Fruit fly (Drosophila melanogaster) whole organism, embryonic: ENCODE results near the gene Prim2.

Experiments
- Atf6 ChIP-seq: fragments of 200-800 bp; sonication (Bioruptor generic); IDR thresholded peaks from 2 replicates; pipeline ENCODE4 v1.3.6; 2022; ENCODE audit warnings: missing biosample characterization, missing genetic modification characterization
- CG10565 ChIP-seq: fragments of 200-800 bp; sonication (Bioruptor generic); optimal IDR thresholded peaks from 3 replicates; lab custom pipeline; 2016; ENCODE audit warnings: missing biosample characterization, mild to moderate bottlenecking, missing genetic modification characterization
- CG10654 ChIP-seq: fragments of 200-800 bp; sonication (Bioruptor generic); optimal IDR thresholded peaks from 2 replicates; lab custom pipeline; 2016; ENCODE audit warnings: missing biosample characterization, missing genetic modification characterization
- CG11504 ChIP-seq: fragments of 200-800 bp; sonication (Bioruptor generic); optimal IDR thresholded peaks from 3 replicates; lab custom pipeline; 2019; ENCODE audit warnings: missing biosample characterization, mild to moderate bottlenecking, missing genetic modification characterization, moderate library complexity
- CG13287 ChIP-seq: fragments of 200-800 bp; sonication (Bioruptor generic); IDR thresholded peaks from 2 replicates; pipeline ENCODE4 v1.3.6; 2022; ENCODE audit warnings: missing biosample characterization, missing genetic modification characterization; ENCODE audit not compliant: partially characterized antibody
- CG15479 ChIP-seq: fragments of 200-800 bp; sonication (Bioruptor generic); optimal IDR thresholded peaks from 3 replicates; lab custom pipeline; 2019; ENCODE audit warnings: missing biosample characterization, mild to moderate bottlenecking, missing genetic modification characterization, moderate library complexity
- CG16813 ChIP-seq: fragments of 200-800 bp; sonication (Bioruptor generic); IDR thresholded peaks from 3 replicates; pipeline ENCODE4 v1.3.6; 2022; ENCODE audit warnings: missing biosample characterization, missing genetic modification characterization; ENCODE audit not compliant: partially characterized antibody
- CG17912 ChIP-seq: fragments of 200-800 bp; sonication (Bioruptor generic); optimal IDR thresholded peaks from 2 replicates; lab custom pipeline; 2018; ENCODE audit warnings: missing biosample characterization, mild to moderate bottlenecking, missing genetic modification characterization
- CG1792 ChIP-seq: fragments of 200-800 bp; sonication (Bioruptor generic); optimal IDR thresholded peaks from 2 replicates; lab custom pipeline; 2016; ENCODE audit warnings: missing biosample characterization, missing genetic modification characterization
- CG18764 ChIP-seq: fragments of 200-800 bp; sonication (Bioruptor generic); optimal IDR thresholded peaks from 3 replicates; lab custom pipeline; 2016; ENCODE audit warnings: missing biosample characterization, missing genetic modification characterization
- CG30020 ChIP-seq: fragments of 200-800 bp; optimal IDR thresholded peaks from 2 replicates; lab custom pipeline; 2019; ENCODE audit warnings: missing biosample characterization, mild to moderate bottlenecking, missing genetic modification characterization, moderate library complexity
- CG3838 ChIP-seq: fragments of 200-800 bp; sonication (Bioruptor generic); optimal IDR thresholded peaks from 3 replicates; lab custom pipeline; 2016; ENCODE audit warnings: missing biosample characterization, missing genetic modification characterization
- CG3847 ChIP-seq: fragments of 200-800 bp; sonication (Bioruptor generic); IDR thresholded peaks from 2 replicates; pipeline ENCODE4 v1.3.6; 2022; ENCODE audit warnings: missing biosample characterization, missing genetic modification characterization
- CG6175 ChIP-seq: fragments of 200-800 bp; sonication (Bioruptor generic); IDR thresholded peaks from 3 replicates; pipeline ENCODE4 v1.3.6; 2022; ENCODE audit warnings: missing biosample characterization, missing genetic modification characterization
- CG7372 ChIP-seq: fragments of 200-800 bp; sonication (Bioruptor generic); IDR thresholded peaks from 2 replicates; pipeline ENCODE4 v1.3.6; 2022; ENCODE audit warnings: missing biosample characterization, missing genetic modification characterization
- CG8089 ChIP-seq: fragments of 200-800 bp; sonication (Bioruptor generic); optimal IDR thresholded peaks from 3 replicates; lab custom pipeline; 2016; ENCODE audit warnings: missing biosample characterization, missing genetic modification characterization
- Dfd ChIP-seq, 2 experiments: fragments of >200 bp; optimal IDR thresholded peaks; 2 replicates each; lab custom pipeline; 2017; ENCODE audit warnings: missing biosample characterization in 2 of 2, missing genetic modification characterization in 2 of 2
- Doc3 ChIP-seq: fragments of 200-800 bp; sonication (Bioruptor generic); IDR thresholded peaks from 3 replicates; pipeline ENCODE4 v1.3.6; 2022; ENCODE audit warnings: missing biosample characterization, missing genetic modification characterization; ENCODE audit not compliant: partially characterized antibody
- E2f2 ChIP-seq: fragments of 200-800 bp; sonication (Bioruptor generic); IDR thresholded peaks from 2 replicates; pipeline ENCODE4 v1.3.6; 2022; ENCODE audit warnings: missing biosample characterization, missing genetic modification characterization
- Fer2 ChIP-seq: fragments of 200-800 bp; sonication (Bioruptor generic); optimal IDR thresholded peaks from 2 replicates; lab custom pipeline; 2018; ENCODE audit warnings: missing biosample characterization, mild to moderate bottlenecking, missing genetic modification characterization, moderate library complexity
- HmgZ ChIP-seq: fragments of 200-800 bp; sonication (Bioruptor generic); optimal IDR thresholded peaks from 2 replicates; lab custom pipeline; 2018; ENCODE audit warnings: missing biosample characterization, mild to moderate bottlenecking, missing genetic modification characterization
- Jarid2 ChIP-seq: fragments of 200-800 bp; sonication (Bioruptor generic); optimal IDR thresholded peaks from 3 replicates; lab custom pipeline; 2017; ENCODE audit warnings: mild to moderate bottlenecking, missing biosample characterization, missing genetic modification reagents, missing genetic modification characterization
- Mad ChIP-seq: fragments of 200-800 bp; sonication (Bioruptor generic); optimal IDR thresholded peaks from 2 replicates; lab custom pipeline; 2016; ENCODE audit warnings: missing biosample characterization, missing genetic modification characterization
- Nf-YA ChIP-seq: fragments of 200-800 bp; sonication (Bioruptor generic); IDR thresholded peaks from 2 replicates; pipeline ENCODE4 v1.3.6; 2022; ENCODE audit warnings: missing biosample characterization, missing genetic modification characterization
- PHDP ChIP-seq: fragments of 200-800 bp; sonication (Bioruptor generic); optimal IDR thresholded peaks from 3 replicates; lab custom pipeline; 2018; ENCODE audit warnings: missing biosample characterization, mild to moderate bottlenecking, missing genetic modification characterization, moderate library complexity
- Taf1 ChIP-seq: fragments of 200-800 bp; sonication (Bioruptor generic); IDR thresholded peaks from 2 replicates; pipeline ENCODE4 v1.3.6; 2022; ENCODE audit warnings: missing biosample characterization, missing genetic modification characterization
- Vsx1 ChIP-seq: fragments of 200-800 bp; sonication (Bioruptor generic); optimal IDR thresholded peaks from 2 replicates; lab custom pipeline; 2017; ENCODE audit warnings: missing biosample characterization, mild to moderate bottlenecking, missing genetic modification characterization, missing genetic modification reagents
- aop ChIP-seq: fragments of 200-800 bp; sonication (Bioruptor generic); IDR thresholded peaks from 2 replicates; pipeline ENCODE4 v1.3.6; 2022; ENCODE audit warnings: missing biosample characterization, missing genetic modification characterization
- ato ChIP-seq: fragments of 200-800 bp; sonication (Bioruptor generic); IDR thresholded peaks from 2 replicates; pipeline ENCODE4 v1.3.6; 2022; ENCODE audit warnings: missing biosample characterization, missing genetic modification characterization; ENCODE audit not compliant: partially characterized antibody
- bab2 ChIP-seq: fragments of 200-800 bp; sonication (Bioruptor generic); optimal IDR thresholded peaks from 2 replicates; lab custom pipeline; 2016; ENCODE audit warnings: missing biosample characterization, missing genetic modification characterization
- chm ChIP-seq: fragments of 200-800 bp; sonication (Bioruptor generic); IDR thresholded peaks from 2 replicates; pipeline ENCODE4 v1.3.6; 2022; ENCODE audit warnings: missing biosample characterization, missing genetic modification characterization
- fd96Cb ChIP-seq: fragments of 200-800 bp; sonication (Bioruptor generic); optimal IDR thresholded peaks from 2 replicates; lab custom pipeline; 2018; ENCODE audit warnings: missing biosample characterization, mild to moderate bottlenecking, missing genetic modification characterization, moderate library complexity
- gem ChIP-seq: fragments of 200-800 bp; sonication (Bioruptor generic); optimal IDR thresholded peaks from 2 replicates; lab custom pipeline; 2019; ENCODE audit warnings: missing biosample characterization, mild to moderate bottlenecking, missing genetic modification characterization, moderate library complexity
- gt ChIP-seq: fragments of 200-800 bp; sonication (Bioruptor generic); IDR thresholded peaks from 2 replicates; pipeline ENCODE4 v1.3.6; 2022; ENCODE audit warnings: missing biosample characterization, missing genetic modification characterization
- hb ChIP-seq: fragments of 200-800 bp; sonication (Bioruptor generic); IDR thresholded peaks from 3 replicates; pipeline ENCODE4 v1.3.6; 2022; ENCODE audit warnings: missing biosample characterization, missing genetic modification characterization; ENCODE audit not compliant: partially characterized antibody
- insv ChIP-seq, 2 experiments: fragments of 200-800 bp; sonication (Bioruptor generic); optimal IDR thresholded peaks; 3 replicates each; lab custom pipeline; 2016 to 2018; ENCODE audit warnings: missing biosample characterization in 2 of 2, missing genetic modification characterization in 2 of 2
- jigr1 ChIP-seq: fragments of 200-800 bp; sonication (Bioruptor generic); IDR thresholded peaks from 3 replicates; pipeline ENCODE4 v1.3.6; 2022; ENCODE audit warnings: missing biosample characterization, missing genetic modification characterization
- p53 ChIP-seq: fragments of 200-800 bp; sonication (Bioruptor generic); optimal IDR thresholded peaks from 2 replicates; lab custom pipeline; 2016; ENCODE audit warnings: missing biosample characterization, missing genetic modification characterization
- ranshi ChIP-seq: fragments of 200-800 bp; sonication (Bioruptor generic); IDR thresholded peaks from 2 replicates; pipeline ENCODE4 v1.3.6; 2022; ENCODE audit warnings: missing biosample characterization, missing genetic modification characterization
- repo ChIP-seq: fragments of 200-800 bp; sonication (Bioruptor generic); optimal IDR thresholded peaks from 2 replicates; lab custom pipeline; 2016; ENCODE audit warnings: missing biosample characterization, missing genetic modification characterization
- rib ChIP-seq: fragments of 200-800 bp; sonication (Bioruptor generic); IDR thresholded peaks from 2 replicates; pipeline ENCODE4 v1.3.6; 2022; ENCODE audit warnings: missing biosample characterization, missing genetic modification characterization
- row ChIP-seq: fragments of 200-800 bp; sonication (Bioruptor generic); IDR thresholded peaks from 3 replicates; pipeline ENCODE4 v1.3.6; 2022; ENCODE audit warnings: missing biosample characterization, missing genetic modification characterization
- shn ChIP-seq: fragments of 200-800 bp; sonication (Bioruptor generic); optimal IDR thresholded peaks from 3 replicates; lab custom pipeline; 2016; ENCODE audit warnings: missing biosample characterization, missing genetic modification characterization
- sr ChIP-seq: fragments of 200-800 bp; sonication (Bioruptor generic); IDR thresholded peaks from 3 replicates; pipeline ENCODE4 v1.3.6; 2022; ENCODE audit warnings: missing biosample characterization, missing genetic modification characterization
- stwl ChIP-seq: fragments of 200-800 bp; sonication (Bioruptor generic); optimal IDR thresholded peaks from 3 replicates; lab custom pipeline; 2018; ENCODE audit warnings: missing biosample characterization, mild to moderate bottlenecking, missing genetic modification characterization, moderate library complexity
- tna ChIP-seq: fragments of 200-800 bp; sonication (Bioruptor generic); IDR thresholded peaks from 2 replicates; pipeline ENCODE4 v1.3.6; 2022; ENCODE audit warnings: missing biosample characterization, missing genetic modification characterization; ENCODE audit not compliant: partially characterized antibody
- trh ChIP-seq: fragments of 200-800 bp; sonication (Bioruptor generic); optimal IDR thresholded peaks from 2 replicates; lab custom pipeline; 2016; ENCODE audit warnings: missing biosample characterization, missing genetic modification characterization
- tup ChIP-seq: fragments of 200-800 bp; sonication (Bioruptor generic); optimal IDR thresholded peaks from 2 replicates; lab custom pipeline; 2016; ENCODE audit warnings: missing biosample characterization, mild to moderate bottlenecking, missing genetic modification characterization, moderate library complexity
- unpg ChIP-seq: fragments of 200-800 bp; sonication (Bioruptor generic); optimal IDR thresholded peaks from 3 replicates; lab custom pipeline; 2018; ENCODE audit warnings: missing biosample characterization, mild to moderate bottlenecking, missing genetic modification characterization, moderate library complexity
- wor ChIP-seq: fragments of 200-800 bp; sonication (Bioruptor generic); IDR thresholded peaks from 2 replicates; pipeline ENCODE4 v1.3.6; 2022; ENCODE audit warnings: missing biosample characterization, missing genetic modification characterization
- yki ChIP-seq: fragments of >200 bp; optimal IDR thresholded peaks from 3 replicates; lab custom pipeline; 2018
- zen2 ChIP-seq: fragments of 200-800 bp; sonication (Bioruptor generic); IDR thresholded peaks from 3 replicates; pipeline ENCODE4 v1.3.6; 2022; ENCODE audit warnings: missing biosample characterization, missing genetic modification characterization; ENCODE audit not compliant: partially characterized antibody

The Prim2 gene

DNA sequence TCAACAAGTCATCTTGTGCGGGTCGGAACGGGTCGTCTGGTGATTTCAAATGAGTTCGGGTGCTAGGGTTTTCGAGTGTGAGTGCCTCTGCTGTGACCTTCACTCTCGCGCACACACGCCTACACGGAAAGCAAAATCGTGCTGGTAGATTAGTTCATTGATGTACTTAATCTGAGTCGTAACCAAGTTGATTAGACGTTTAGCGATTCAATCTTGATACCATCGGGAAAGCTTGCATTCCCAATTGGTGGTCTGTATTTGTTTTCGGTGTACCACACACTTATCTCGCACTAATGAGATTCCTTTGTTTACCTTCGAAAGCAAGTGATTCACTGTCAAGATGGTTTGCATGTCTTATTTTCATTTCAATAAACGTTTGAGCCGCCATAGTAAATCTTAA lies 27.6 kb upstream of the Prim2 start (continued):
- TF ChIP-seq PHDP (tag; lab: Kevin White, UChicago) (peak; percentile 47), Atf6 (peak; percentile 70), CG11504 (peak; percentile 43), CG3847 (GFP tag; lab: Robert Waterston, UW) (no peak), trh (GFP tag; lab: Kevin White, UChicago) (no peak), Mad (GFP tag; lab: Kevin White, UChicago) (no peak), CG13287 (GFP tag; lab: Robert Waterston, UW) (no peak), rib (GFP tag; lab: Robert Waterston, UW) (0 out of 2 replicates have a peak, but pooled peaks have one; percentile 19), CG6175 (no peak), zen2 (no peak), CG15479 (GFP tag; lab: Kevin White, UChicago) (peak; percentile 26), tup (GFP tag; lab: Kevin White, UChicago) (no peak), hb (GFP tag; lab: Robert Waterston, UW) (no peak), chm (GFP tag; lab: Robert Waterston, UW) (no peak; the same call in 1 of the 2 replicates), unpg (GFP tag; lab: Kevin White, UChicago) (peak; percentile 48), fd96Cb (tag; lab: Kevin White, UChicago) (no peak), CG10654 (GFP tag; lab: Kevin White, UChicago) (peak; percentile 24), HmgZ (tag; lab: Kevin White, UChicago) (peak; percentile 42), sr (GFP tag; lab: Robert Waterston, UW) (0 out of 3 replicates have a peak, but pooled peaks have one; percentile 35), tna (GFP tag; lab: Robert Waterston, UW) (no peak), CG30020 (tag; lab: Kevin White, UChicago) (no peak), Vsx1 (GFP tag; lab: Kevin White, UChicago) (no peak), Jarid2 (GFP tag; lab: Kevin White, UChicago) (no peak), row (peak; percentile 63), bab2 (peak; percentile 29), Taf1 (GFP tag; lab: Robert Waterston, UW) (no peak), Doc3 (GFP tag; lab: Robert Waterston, UW) (no peak), insv (GFP tag; optimal IDR thresholded peaks at IDR 0.05; lab: Kevin White, UChicago) (no peak), stwl (tag; lab: Kevin White, UChicago) (no peak), jigr1 (GFP tag; lab: Robert Waterston, UW) (no peak), Dfd (GFP tag; optimal IDR thresholded peaks at IDR 0.05; lab: Kevin White, UChicago) (no peak), CG18764 (GFP tag; lab: Kevin White, UChicago) (no peak), gem (tag; lab: Kevin White, UChicago) (peak; percentile 61), E2f2 (GFP tag; lab: Robert Waterston, UW) (peak; percentile 22; the same call in 1 of the 2 replicates), shn (peak; percentile 32), repo (GFP tag; lab: Kevin White, UChicago) (no peak), Nf-YA (GFP tag; lab: Robert Waterston, UW) (no peak), CG1792 (GFP tag; lab: Kevin White, UChicago) (no peak), wor (no peak), ranshi (GFP tag; lab: Robert Waterston, UW) (peak; percentile 48), aop (no peak), CG3838 (no peak), Fer2 (no peak), yki (lab: Kevin White, UChicago) (no peak), p53 (GFP tag; lab: Kevin White, UChicago) (no peak), CG17912 (GFP tag; lab: Kevin White, UChicago) (no peak), gt (GFP tag; lab: Robert Waterston, UW) (no peak), CG16813 (GFP tag; lab: Robert Waterston, UW) (no peak), ato (no peak), CG8089 (GFP tag; lab: Kevin White, UChicago) (no peak), CG7372 (GFP tag; lab: Robert Waterston, UW) (no peak), CG10565 (GFP tag; lab: Kevin White, UChicago) (no peak)
